Fruit fly (Drosophila melanogaster) whole organism, embryonic: Measurements from ENCODE around the gene CG7550.

ENCODE experiments used
- Atf6 ChIP-seq: fragments of 200-800 bp; sonication (Bioruptor generic); IDR thresholded peaks from 2 replicates; pipeline ENCODE4 v1.3.6; 2022; ENCODE audit warnings: missing biosample characterization, missing genetic modification characterization
- CG10979 ChIP-seq: fragments of 200-800 bp; sonication (Bioruptor generic); optimal IDR thresholded peaks from 2 replicates; lab custom pipeline; 2018; ENCODE audit warnings: missing biosample characterization, mild to moderate bottlenecking, missing genetic modification characterization, moderate library complexity
- CG11504 ChIP-seq: fragments of 200-800 bp; sonication (Bioruptor generic); optimal IDR thresholded peaks from 3 replicates; lab custom pipeline; 2019; ENCODE audit warnings: missing biosample characterization, mild to moderate bottlenecking, missing genetic modification characterization, moderate library complexity
- CG11695 ChIP-seq: fragments of 200-800 bp; sonication (Bioruptor generic); IDR thresholded peaks from 3 replicates; pipeline ENCODE4 v1.3.6; 2022; ENCODE audit warnings: missing biosample characterization, missing genetic modification characterization
- CG13624 ChIP-seq: fragments of 200-800 bp; sonication (Bioruptor generic); optimal IDR thresholded peaks from 2 replicates; lab custom pipeline; 2016; ENCODE audit warnings: missing biosample characterization, missing genetic modification characterization
- CG17359 ChIP-seq: fragments of 200-800 bp; sonication (Bioruptor generic); optimal IDR thresholded peaks from 3 replicates; lab custom pipeline; 2018; ENCODE audit warnings: missing biosample characterization, mild to moderate bottlenecking, missing genetic modification characterization, moderate library complexity
- CG17361 ChIP-seq: fragments of 200-800 bp; sonication (Bioruptor generic); IDR thresholded peaks from 3 replicates; pipeline ENCODE4 v1.3.6; 2022; ENCODE audit warnings: missing biosample characterization, missing genetic modification characterization
- CG18262 ChIP-seq: fragments of 200-800 bp; optimal IDR thresholded peaks from 3 replicates; lab custom pipeline; 2019; ENCODE audit warnings: missing biosample characterization, mild to moderate bottlenecking, missing genetic modification characterization, moderate library complexity
- CG2712 ChIP-seq: fragments of 200-800 bp; optimal IDR thresholded peaks from 3 replicates; lab custom pipeline; 2019; ENCODE audit warnings: missing biosample characterization, mild to moderate bottlenecking, missing genetic modification characterization, moderate library complexity
- CG3281 ChIP-seq: fragments of 200-800 bp; sonication (Bioruptor generic); optimal IDR thresholded peaks from 3 replicates; lab custom pipeline; 2017; ENCODE audit warnings: missing biosample characterization, mild to moderate bottlenecking, missing genetic modification characterization
- CG43689 ChIP-seq: fragments of 200-800 bp; sonication (Bioruptor generic); IDR thresholded peaks from 2 replicates; pipeline ENCODE4 v1.3.6; 2022; ENCODE audit warnings: missing biosample characterization, missing genetic modification characterization
- CG4424 ChIP-seq: fragments of 200-800 bp; sonication (Bioruptor generic); optimal IDR thresholded peaks from 3 replicates; lab custom pipeline; 2016; ENCODE audit warnings: missing biosample characterization, missing genetic modification characterization
- CG4820 ChIP-seq: fragments of 200-800 bp; sonication (Bioruptor generic); optimal IDR thresholded peaks from 3 replicates; lab custom pipeline; 2016; ENCODE audit warnings: missing biosample characterization, missing genetic modification characterization
- CG4854 ChIP-seq: fragments of 200-800 bp; sonication (Bioruptor generic); optimal IDR thresholded peaks from 2 replicates; lab custom pipeline; 2016; ENCODE audit warnings: missing biosample characterization, missing genetic modification characterization, inconsistent platforms
- CG7839 ChIP-seq: fragments of 200-800 bp; sonication (Bioruptor generic); optimal IDR thresholded peaks from 3 replicates; lab custom pipeline; 2018; ENCODE audit warnings: missing biosample characterization, mild to moderate bottlenecking, missing genetic modification characterization, moderate library complexity
- CG8089 ChIP-seq: fragments of 200-800 bp; sonication (Bioruptor generic); optimal IDR thresholded peaks from 3 replicates; lab custom pipeline; 2016; ENCODE audit warnings: missing biosample characterization, missing genetic modification characterization
- CG8290 ChIP-seq, 3 experiments: fragments of 200-800 bp; sonication (Bioruptor generic); optimal IDR thresholded peaks; 2 replicates each; lab custom pipeline; 2016 to 2019; ENCODE audit warnings: missing biosample characterization in 3 of 3, missing genetic modification characterization in 3 of 3, mild to moderate bottlenecking in 2 of 3, moderate library complexity in 1 of 3
- CG9437 ChIP-seq: fragments of 200-800 bp; sonication (Bioruptor generic); optimal IDR thresholded peaks from 2 replicates; lab custom pipeline; 2018; ENCODE audit warnings: missing biosample characterization, mild to moderate bottlenecking, missing genetic modification characterization
- CG9727 ChIP-seq: fragments of 200-800 bp; sonication (Bioruptor generic); optimal IDR thresholded peaks from 3 replicates; lab custom pipeline; 2017; ENCODE audit warnings: missing biosample characterization, mild to moderate bottlenecking, missing genetic modification characterization
- CG9932 ChIP-seq: fragments of 200-800 bp; sonication (Bioruptor generic); IDR thresholded peaks from 2 replicates; pipeline ENCODE4 v1.3.6; 2022; ENCODE audit warnings: missing biosample characterization, missing genetic modification characterization
- CoRest ChIP-seq: fragments of 200-800 bp; sonication (Bioruptor generic); optimal IDR thresholded peaks from 3 replicates; lab custom pipeline; 2018; ENCODE audit warnings: missing biosample characterization, mild to moderate bottlenecking, missing genetic modification characterization, moderate library complexity
- Jarid2 ChIP-seq: fragments of 200-800 bp; sonication (Bioruptor generic); optimal IDR thresholded peaks from 3 replicates; lab custom pipeline; 2017; ENCODE audit warnings: mild to moderate bottlenecking, missing biosample characterization, missing genetic modification reagents, missing genetic modification characterization
- Kr ChIP-seq: fragments of 200-800 bp; sonication (Bioruptor generic); optimal IDR thresholded peaks from 2 replicates; lab custom pipeline; 2017; ENCODE audit warnings: missing biosample characterization, mild to moderate bottlenecking, missing genetic modification characterization
- MTF-1 ChIP-seq: fragments of 200-800 bp; sonication (Bioruptor generic); optimal IDR thresholded peaks from 2 replicates; lab custom pipeline; 2018; ENCODE audit warnings: missing biosample characterization, mild to moderate bottlenecking, missing genetic modification characterization, borderline replicate concordance
- Med ChIP-seq: fragments of 200-800 bp; sonication (Bioruptor generic); peaks from one replicate; lab custom pipeline; 2016; ENCODE audit warnings: missing biosample characterization, missing genetic modification characterization, mild to moderate bottlenecking, inconsistent platforms, moderate library complexity
- Meics ChIP-seq: fragments of 200-800 bp; sonication (Bioruptor generic); optimal IDR thresholded peaks from 2 replicates; lab custom pipeline; 2017; ENCODE audit warnings: missing biosample characterization, mild to moderate bottlenecking, missing genetic modification characterization
- Sox100B ChIP-seq: fragments of 200-800 bp; sonication (Bioruptor generic); optimal IDR thresholded peaks from 3 replicates; lab custom pipeline; 2018; ENCODE audit warnings: missing biosample characterization, mild to moderate bottlenecking, missing genetic modification characterization
- Vsx1 ChIP-seq: fragments of 200-800 bp; sonication (Bioruptor generic); optimal IDR thresholded peaks from 2 replicates; lab custom pipeline; 2017; ENCODE audit warnings: missing biosample characterization, mild to moderate bottlenecking, missing genetic modification characterization, missing genetic modification reagents
- al ChIP-seq: fragments of 200-800 bp; sonication (Bioruptor generic); IDR thresholded peaks from 2 replicates; pipeline ENCODE4 v1.3.6; 2022; ENCODE audit warnings: missing biosample characterization, missing genetic modification characterization
- bcd ChIP-seq: fragments of 200-800 bp; sonication (Bioruptor generic); optimal IDR thresholded peaks from 2 replicates; lab custom pipeline; 2017; ENCODE audit warnings: missing biosample characterization, mild to moderate bottlenecking, missing genetic modification characterization
- caup ChIP-seq: fragments of 200-800 bp; sonication (Bioruptor generic); optimal IDR thresholded peaks from 3 replicates; lab custom pipeline; 2017; ENCODE audit warnings: missing biosample characterization, mild to moderate bottlenecking, missing genetic modification characterization, moderate library complexity; ENCODE audit not compliant: severe bottlenecking
- cwo ChIP-seq: fragments of 200-800 bp; sonication (Bioruptor generic); optimal IDR thresholded peaks from 3 replicates; lab custom pipeline; 2017; ENCODE audit warnings: missing biosample characterization, missing genetic modification characterization, mild to moderate bottlenecking, moderate library complexity, missing genetic modification reagents
- dpn ChIP-seq, 2 experiments: fragments of 200-800 bp; sonication (Bioruptor generic); optimal IDR thresholded peaks; 3 replicates each; lab custom pipeline; 2016; ENCODE audit warnings: missing biosample characterization in 2 of 2, missing genetic modification characterization in 2 of 2
- dysf ChIP-seq: fragments of 200-800 bp; sonication (Bioruptor generic); IDR thresholded peaks from 3 replicates; pipeline ENCODE4 v1.3.6; 2022; ENCODE audit warnings: missing biosample characterization, missing genetic modification characterization
- gem ChIP-seq: fragments of 200-800 bp; sonication (Bioruptor generic); optimal IDR thresholded peaks from 2 replicates; lab custom pipeline; 2019; ENCODE audit warnings: missing biosample characterization, mild to moderate bottlenecking, missing genetic modification characterization, moderate library complexity
- grau ChIP-seq: fragments of 200-800 bp; optimal IDR thresholded peaks from 3 replicates; lab custom pipeline; 2019; ENCODE audit warnings: missing biosample characterization, mild to moderate bottlenecking, missing genetic modification characterization, moderate library complexity
- gsb-n ChIP-seq: fragments of 200-800 bp; sonication (Bioruptor generic); optimal IDR thresholded peaks from 3 replicates; lab custom pipeline; 2018; ENCODE audit warnings: missing biosample characterization, mild to moderate bottlenecking, missing genetic modification characterization
- her ChIP-seq: fragments of 200-800 bp; sonication (Bioruptor generic); optimal IDR thresholded peaks from 2 replicates; lab custom pipeline; 2016; ENCODE audit warnings: missing biosample characterization, missing genetic modification characterization
- lab ChIP-seq: fragments of 200-800 bp; sonication (Bioruptor generic); optimal IDR thresholded peaks from 3 replicates; lab custom pipeline; 2017; ENCODE audit warnings: missing biosample characterization, missing genetic modification characterization, mild to moderate bottlenecking, moderate library complexity, missing genetic modification reagents
- mam ChIP-seq: fragments of 200-800 bp; sonication (Bioruptor generic); optimal IDR thresholded peaks from 3 replicates; lab custom pipeline; 2016; ENCODE audit warnings: missing biosample characterization, missing genetic modification characterization
- nmo ChIP-seq: fragments of 200-800 bp; sonication (Bioruptor generic); optimal IDR thresholded peaks from 2 replicates; lab custom pipeline; 2018; ENCODE audit warnings: missing biosample characterization, mild to moderate bottlenecking, missing genetic modification characterization, moderate library complexity
- pan ChIP-seq, 4 experiments: fragments of >200 bp in 3 of 4; fragments of 200-800 bp in 1 of 4; sonication (Bioruptor generic) in 1 of 4; optimal IDR thresholded peaks in 3 of 4; IDR thresholded peaks in 1 of 4; 2 replicates each; pipeline versions ENCODE4 v1.3.6 to Lab custom; 2017 to 2022; ENCODE audit warnings: missing biosample characterization in 2 of 4, missing genetic modification characterization in 2 of 4, mixed read lengths in 1 of 4
- phol ChIP-seq: fragments of 200-800 bp; sonication (Bioruptor generic); optimal IDR thresholded peaks from 3 replicates; lab custom pipeline; 2018; ENCODE audit warnings: missing biosample characterization, mild to moderate bottlenecking, missing genetic modification characterization, moderate library complexity
- row ChIP-seq: fragments of 200-800 bp; sonication (Bioruptor generic); IDR thresholded peaks from 3 replicates; pipeline ENCODE4 v1.3.6; 2022; ENCODE audit warnings: missing biosample characterization, missing genetic modification characterization
- seq ChIP-seq: fragments of 200-800 bp; sonication (Bioruptor generic); IDR thresholded peaks from 2 replicates; pipeline ENCODE4 v1.3.6; 2022; ENCODE audit warnings: missing biosample characterization, missing genetic modification characterization
- slbo ChIP-seq: fragments of 200-800 bp; sonication (Bioruptor generic); IDR thresholded peaks from 2 replicates; pipeline ENCODE4 v1.3.6; 2022; ENCODE audit warnings: missing biosample characterization, missing genetic modification characterization
- zfh2 ChIP-seq: fragments of 200-800 bp; sonication (Bioruptor generic); optimal IDR thresholded peaks from 2 replicates; lab custom pipeline; 2016; ENCODE audit warnings: missing biosample characterization, missing genetic modification characterization

The CG7550 gene

dm6 chr3L:8076160-8076559, 48.2 kb downstream of the CG7550 start (continued):
- no peak for TF ChIP-seq Vsx1 (GFP tag; lab: Kevin White, UChicago)
- TF ChIP-seq Med: peak; percentile 83
- TF ChIP-seq CG18262 (tag; lab: Kevin White, UChicago): peak; percentile 15
- TF ChIP-seq CoRest (tag; lab: Kevin White, UChicago): peak; percentile 6
- no peak for TF ChIP-seq gsb-n
- peak; percentile 38; the same call in 1 of the 2 replicates for TF ChIP-seq al (GFP tag; lab: Robert Waterston, UW)
- no peak for TF ChIP-seq her (GFP tag; lab: Kevin White, UChicago)
- TF ChIP-seq CG8290 (GFP tag; optimal IDR thresholded peaks at IDR 0.05; lab: Kevin White, UChicago): no peak
- TF ChIP-seq CG8290 (tag; optimal IDR thresholded peaks at IDR 0.05; lab: Kevin White, UChicago): no peak
- TF ChIP-seq Sox100B (GFP tag; lab: Kevin White, UChicago): peak; percentile 53
- peak; percentile 32 for TF ChIP-seq lab (GFP tag; lab: Kevin White, UChicago)
- TF ChIP-seq CG4820 (GFP tag; lab: Kevin White, UChicago): peak; percentile 5
- TF ChIP-seq CG10979 (tag; lab: Kevin White, UChicago): peak; percentile 16
- peak; percentile 40 for TF ChIP-seq CG2712 (tag; lab: Kevin White, UChicago)
- peak; percentile 43; the same call in 1 of the 2 replicates for TF ChIP-seq CG9932
- TF ChIP-seq slbo (GFP tag; lab: Robert Waterston, UW): peak; percentile 28; the same call in 1 of the 2 replicates
- TF ChIP-seq phol (tag; lab: Kevin White, UChicago): peak; percentile 28
- 0 out of 2 replicates have a peak, but pooled peaks have one; percentile 10 for TF ChIP-seq Atf6 (GFP tag; lab: Robert Waterston, UW)
- TF ChIP-seq CG17361 (GFP tag; lab: Robert Waterston, UW): 0 out of 3 replicates have a peak, but pooled peaks have one; percentile 26
- TF ChIP-seq seq (GFP tag; lab: Robert Waterston, UW): no peak
- peak; percentile 21 for TF ChIP-seq CG17359 (tag; lab: Kevin White, UChicago)
- TF ChIP-seq CG8089: no peak
- TF ChIP-seq CG11695 (GFP tag; lab: Robert Waterston, UW): 0 out of 3 replicates have a peak, but pooled peaks have one; percentile 9
- peak; percentile 51 for TF ChIP-seq CG7839 (tag; lab: Kevin White, UChicago)
- peak; percentile 38 for TF ChIP-seq gem
- TF ChIP-seq caup (GFP tag; lab: Kevin White, UChicago): peak; percentile 4
- TF ChIP-seq dpn (GFP tag; optimal IDR thresholded peaks at IDR 0.05; lab: Kevin White, UChicago): peak in 1 of 2 experiments; percentile 21
- peak; percentile 5 for TF ChIP-seq CG13624 (GFP tag; lab: Kevin White, UChicago)
- peak; percentile 46; the same call in 2 of the 3 replicates for TF ChIP-seq row (GFP tag; lab: Robert Waterston, UW)
- TF ChIP-seq mam: peak; percentile 0
- TF ChIP-seq cwo (GFP tag; lab: Kevin White, UChicago): peak; percentile 19
- TF ChIP-seq CG9437: peak; percentile 3
- peak; percentile 58 for TF ChIP-seq grau (tag; lab: Kevin White, UChicago)
- peak; percentile 29 for TF ChIP-seq zfh2
- TF ChIP-seq CG11504 (tag; lab: Kevin White, UChicago): peak; percentile 58
- TF ChIP-seq nmo (GFP tag; lab: Kevin White, UChicago): peak; percentile 11
- peak; percentile 1 for TF ChIP-seq Meics (GFP tag; lab: Kevin White, UChicago)
- TF ChIP-seq MTF-1 (GFP tag; lab: Kevin White, UChicago): no peak
- TF ChIP-seq CG3281 (GFP tag; lab: Kevin White, UChicago): peak; percentile 10
- no peak for TF ChIP-seq Kr
- no peak for TF ChIP-seq pan (optimal IDR thresholded peaks at IDR 0.05; lab: Kevin White, UChicago)
- TF ChIP-seq pan (GFP tag; optimal IDR thresholded peaks at IDR 0.05 in 1 of 2, IDR thresholded peaks at IDR 0.05 in 1 of 2): peak in 1 of 2 experiments; percentile 36
- no peak for TF ChIP-seq CG4854 (GFP tag; lab: Kevin White, UChicago)
- TF ChIP-seq bcd (GFP tag; lab: Kevin White, UChicago): peak; percentile 30
- no peak for TF ChIP-seq CG43689 (GFP tag; lab: Robert Waterston, UW)
- no peak for TF ChIP-seq Jarid2 (GFP tag; lab: Kevin White, UChicago)
- peak; percentile 9 for TF ChIP-seq CG9727 (GFP tag; lab: Kevin White, UChicago)
- peak; percentile 39; the same call in 1 of the 3 replicates for TF ChIP-seq dysf (GFP tag; lab: Robert Waterston, UW)
- TF ChIP-seq CG4424 (GFP tag; lab: Kevin White, UChicago): peak; percentile 19
